Fruit fly (Drosophila melanogaster) whole organism, adult: ENCODE data around the gene RpS7.

ENCODE experiments used
- CG11617 ChIP-seq: fragments of 200-800 bp; sonication (Bioruptor generic); optimal IDR thresholded peaks from 2 replicates; lab custom pipeline; 2017; ENCODE audit warnings: mild to moderate bottlenecking, missing biosample characterization, missing genetic modification reagents, missing genetic modification characterization
- CG7101 ChIP-seq: fragments of 200-800 bp; sonication (Bioruptor generic); optimal IDR thresholded peaks from 2 replicates; lab custom pipeline; 2018; ENCODE audit warnings: missing biosample characterization, mild to moderate bottlenecking, missing genetic modification characterization, moderate library complexity
- Clk ChIP-seq: fragments of 200-800 bp; sonication (Bioruptor generic); optimal IDR thresholded peaks from 2 replicates; lab custom pipeline; 2017; ENCODE audit warnings: missing biosample characterization, missing genetic modification characterization
- Mnt ChIP-seq: fragments of 200-800 bp; sonication (Bioruptor generic); optimal IDR thresholded peaks from 2 replicates; lab custom pipeline; 2016; ENCODE audit warnings: missing biosample characterization, mild to moderate bottlenecking, missing genetic modification characterization
- cic ChIP-seq: fragments of 200-800 bp; sonication (Bioruptor generic); optimal IDR thresholded peaks from 2 replicates; lab custom pipeline; 2017; ENCODE audit warnings: missing biosample characterization, mild to moderate bottlenecking, missing genetic modification characterization, moderate library complexity
- cnc ChIP-seq, 2 experiments: fragments of >200 bp; optimal IDR thresholded peaks; 2 replicates each; lab custom pipeline; 2017
- kay ChIP-seq: fragments of 200-800 bp; sonication (Bioruptor generic); peaks from one replicate; lab custom pipeline; 2016; ENCODE audit warnings: missing biosample characterization, missing genetic modification characterization, borderline replicate concordance
- tj ChIP-seq: fragments of 200-800 bp; sonication (Bioruptor generic); optimal IDR thresholded peaks from 3 replicates; lab custom pipeline; 2017; ENCODE audit warnings: missing biosample characterization, mild to moderate bottlenecking, missing genetic modification characterization, moderate library complexity

DNA sequence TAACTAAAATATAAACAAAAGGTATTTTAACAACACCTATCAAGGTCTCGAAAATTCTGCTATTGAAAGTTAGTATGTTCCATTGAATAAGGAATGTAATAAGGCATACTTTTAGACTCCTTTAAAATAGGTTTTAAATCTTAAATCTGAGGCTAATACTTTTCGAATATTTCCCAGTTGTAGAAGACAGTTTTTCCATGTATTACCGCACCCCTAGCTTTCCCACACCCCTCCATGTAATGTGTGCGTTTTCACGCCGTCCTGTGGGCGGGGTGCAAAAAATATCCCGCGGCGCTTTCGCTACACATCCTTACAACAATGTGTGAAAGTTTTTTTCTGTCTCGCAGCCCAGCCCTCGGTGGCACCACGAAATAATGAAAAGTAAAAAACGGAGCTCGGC is 15.8 kb upstream of the RpS7 start:
- TF ChIP-seq Mnt (GFP tag; lab: Kevin White, UChicago) (no peak), cnc (optimal IDR thresholded peaks at IDR 0.05; lab: Kevin White, UChicago) (no peak), kay (GFP tag; lab: Kevin White, UChicago) (no peak), tj (GFP tag; lab: Kevin White, UChicago) (no peak), CG11617 (GFP tag; lab: Kevin White, UChicago) (no peak), cic (GFP tag; lab: Kevin White, UChicago) (no peak), CG7101 (no peak), Clk (no peak)
